Fruit fly (Drosophila melanogaster) whole organism, embryonic: ENCODE measurements around the gene CG3704.

Source experiments
- Ada2b ChIP-seq: fragments of 200-800 bp; sonication (Bioruptor generic); IDR thresholded peaks from 2 replicates; pipeline ENCODE4 v1.3.6; 2022; ENCODE audit warnings: missing biosample characterization, missing genetic modification characterization
- Awh ChIP-seq: fragments of 200-800 bp; sonication (Bioruptor generic); IDR thresholded peaks from 2 replicates; pipeline ENCODE4, ENCODE4 v1.3.6; 2022; ENCODE audit warnings: missing biosample characterization, missing genetic modification characterization
- BtbVII ChIP-seq: fragments of 200-800 bp; sonication (Bioruptor generic); optimal IDR thresholded peaks from 3 replicates; lab custom pipeline; 2017; ENCODE audit warnings: missing biosample characterization, mild to moderate bottlenecking, missing genetic modification characterization
- CG10431 ChIP-seq: fragments of 200-800 bp; sonication (Bioruptor generic); optimal IDR thresholded peaks from 3 replicates; lab custom pipeline; 2018; ENCODE audit warnings: missing biosample characterization, mild to moderate bottlenecking, missing genetic modification characterization
- CG11093 ChIP-seq: fragments of 200-800 bp; sonication (Bioruptor generic); IDR thresholded peaks from 3 replicates; pipeline ENCODE4 v1.3.6; 2022; ENCODE audit warnings: missing biosample characterization, missing genetic modification characterization
- CG11398 ChIP-seq: fragments of 200-800 bp; sonication (Bioruptor generic); optimal IDR thresholded peaks from 2 replicates; lab custom pipeline; 2016; ENCODE audit warnings: missing biosample characterization, missing genetic modification characterization
- CG11504 ChIP-seq: fragments of 200-800 bp; sonication (Bioruptor generic); optimal IDR thresholded peaks from 3 replicates; lab custom pipeline; 2019; ENCODE audit warnings: missing biosample characterization, mild to moderate bottlenecking, missing genetic modification characterization, moderate library complexity
- CG11695 ChIP-seq: fragments of 200-800 bp; sonication (Bioruptor generic); IDR thresholded peaks from 3 replicates; pipeline ENCODE4 v1.3.6; 2022; ENCODE audit warnings: missing biosample characterization, missing genetic modification characterization
- CG1233 ChIP-seq: fragments of 200-800 bp; sonication (Bioruptor generic); optimal IDR thresholded peaks from 4 replicates; lab custom pipeline; 2018; ENCODE audit warnings: missing biosample characterization, mild to moderate bottlenecking, missing genetic modification characterization
- CG12942 ChIP-seq: fragments of 200-800 bp; sonication (Bioruptor generic); optimal IDR thresholded peaks from 3 replicates; lab custom pipeline; 2016; ENCODE audit warnings: missing biosample characterization, missing genetic modification characterization
- CG13894 ChIP-seq: fragments of 200-800 bp; sonication (Bioruptor generic); optimal IDR thresholded peaks from 3 replicates; lab custom pipeline; 2018; ENCODE audit warnings: missing biosample characterization, mild to moderate bottlenecking, missing genetic modification characterization, moderate library complexity
- CG1602 ChIP-seq: fragments of 200-800 bp; sonication (Bioruptor generic); optimal IDR thresholded peaks from 3 replicates; lab custom pipeline; 2016; ENCODE audit warnings: missing biosample characterization, missing genetic modification characterization
- CG17328 ChIP-seq: fragments of 200-800 bp; sonication (Bioruptor generic); IDR thresholded peaks from 2 replicates; pipeline ENCODE4 v1.3.6; 2022; ENCODE audit warnings: missing biosample characterization, missing genetic modification characterization
- CG18476 ChIP-seq: fragments of 200-800 bp; sonication (Bioruptor generic); optimal IDR thresholded peaks from 2 replicates; lab custom pipeline; 2016; ENCODE audit warnings: missing biosample characterization, mild to moderate bottlenecking, missing genetic modification characterization
- CG18599 ChIP-seq: fragments of 200-800 bp; sonication (Bioruptor generic); optimal IDR thresholded peaks from 3 replicates; lab custom pipeline; 2017; ENCODE audit warnings: missing biosample characterization, missing genetic modification characterization, mild to moderate bottlenecking, moderate library complexity, missing genetic modification reagents
- CG2120 ChIP-seq: fragments of 200-800 bp; sonication (Bioruptor generic); optimal IDR thresholded peaks from 3 replicates; lab custom pipeline; 2016; ENCODE audit warnings: missing biosample characterization, missing genetic modification characterization
- CG30431 ChIP-seq: fragments of 200-800 bp; sonication (Bioruptor generic); optimal IDR thresholded peaks from 2 replicates; lab custom pipeline; 2017; ENCODE audit warnings: missing biosample characterization, missing genetic modification characterization
- CG3281 ChIP-seq: fragments of 200-800 bp; sonication (Bioruptor generic); optimal IDR thresholded peaks from 3 replicates; lab custom pipeline; 2017; ENCODE audit warnings: missing biosample characterization, mild to moderate bottlenecking, missing genetic modification characterization
- CG4360 ChIP-seq: fragments of 200-800 bp; sonication (Bioruptor generic); IDR thresholded peaks from 2 replicates; pipeline ENCODE4 v1.3.6; 2022; ENCODE audit warnings: missing biosample characterization, missing genetic modification characterization
- CG4404 ChIP-seq: fragments of 200-800 bp; sonication (Bioruptor generic); IDR thresholded peaks from 2 replicates; pipeline ENCODE4 v1.3.6; 2022; ENCODE audit warnings: missing biosample characterization, missing genetic modification characterization
- CG4707 ChIP-seq: fragments of 200-800 bp; sonication (Bioruptor generic); optimal IDR thresholded peaks from 2 replicates; lab custom pipeline; 2018; ENCODE audit warnings: missing biosample characterization, mild to moderate bottlenecking, missing genetic modification characterization, moderate library complexity
- CG5245 ChIP-seq: fragments of 200-800 bp; sonication (Bioruptor generic); optimal IDR thresholded peaks from 3 replicates; lab custom pipeline; 2016; ENCODE audit warnings: missing biosample characterization, missing genetic modification characterization
- CG7357 ChIP-seq: fragments of 200-800 bp; sonication (Bioruptor generic); IDR thresholded peaks from 3 replicates; pipeline ENCODE4 v1.3.6; 2022; ENCODE audit warnings: missing biosample characterization, missing genetic modification characterization
- CG8089 ChIP-seq: fragments of 200-800 bp; sonication (Bioruptor generic); optimal IDR thresholded peaks from 3 replicates; lab custom pipeline; 2016; ENCODE audit warnings: missing biosample characterization, missing genetic modification characterization
- CG8281 ChIP-seq: fragments of 200-800 bp; sonication (Bioruptor generic); optimal IDR thresholded peaks from 2 replicates; lab custom pipeline; 2018; ENCODE audit warnings: missing biosample characterization, mild to moderate bottlenecking, missing genetic modification characterization, moderate library complexity
- CG8290 ChIP-seq, 3 experiments: fragments of 200-800 bp; sonication (Bioruptor generic); optimal IDR thresholded peaks; 2 replicates each; lab custom pipeline; 2016 to 2019; ENCODE audit warnings: missing biosample characterization in 3 of 3, missing genetic modification characterization in 3 of 3, mild to moderate bottlenecking in 2 of 3, moderate library complexity in 1 of 3
- CG9437 ChIP-seq: fragments of 200-800 bp; sonication (Bioruptor generic); optimal IDR thresholded peaks from 2 replicates; lab custom pipeline; 2018; ENCODE audit warnings: missing biosample characterization, mild to moderate bottlenecking, missing genetic modification characterization
- D19A ChIP-seq: fragments of 200-800 bp; optimal IDR thresholded peaks from 3 replicates; lab custom pipeline; 2019; ENCODE audit warnings: missing biosample characterization, mild to moderate bottlenecking, missing genetic modification characterization, moderate library complexity
- Dad ChIP-seq: fragments of 200-800 bp; sonication (Bioruptor generic); optimal IDR thresholded peaks from 3 replicates; lab custom pipeline; 2016; ENCODE audit warnings: missing biosample characterization, missing genetic modification characterization
- E2f1 ChIP-seq: fragments of 200-800 bp; sonication (Bioruptor generic); IDR thresholded peaks from 2 replicates; pipeline ENCODE4 v1.3.6; 2022; ENCODE audit warnings: missing biosample characterization, missing genetic modification characterization
- E2f2 ChIP-seq: fragments of 200-800 bp; sonication (Bioruptor generic); IDR thresholded peaks from 2 replicates; pipeline ENCODE4 v1.3.6; 2022; ENCODE audit warnings: missing biosample characterization, missing genetic modification characterization
- Eip74EF ChIP-seq, 2 experiments: fragments of 200-800 bp in 1 of 2; fragments of >200 bp in 1 of 2; sonication (Bioruptor generic) in 1 of 2; optimal IDR thresholded peaks; 2 replicates each; lab custom pipeline; 2017 to 2019; ENCODE audit warnings: missing biosample characterization in 2 of 2, missing genetic modification characterization in 2 of 2, mild to moderate bottlenecking in 1 of 2, moderate library complexity in 1 of 2
- Hsf ChIP-seq: fragments of 200-800 bp; sonication (Bioruptor generic); optimal IDR thresholded peaks from 3 replicates; lab custom pipeline; 2016; ENCODE audit warnings: missing biosample characterization, missing genetic modification characterization
- Kr ChIP-seq: fragments of 200-800 bp; sonication (Bioruptor generic); optimal IDR thresholded peaks from 2 replicates; lab custom pipeline; 2017; ENCODE audit warnings: missing biosample characterization, mild to moderate bottlenecking, missing genetic modification characterization
- Opbp ChIP-seq: fragments of 200-800 bp; sonication (Bioruptor generic); IDR thresholded peaks from 3 replicates; pipeline ENCODE4 v1.3.6; 2022; ENCODE audit warnings: missing biosample characterization, missing genetic modification characterization; ENCODE audit not compliant: partially characterized antibody
- Optix ChIP-seq: fragments of 200-800 bp; sonication (Bioruptor generic); IDR thresholded peaks from 3 replicates; pipeline ENCODE4 v1.3.6; 2022; ENCODE audit warnings: missing biosample characterization, missing genetic modification characterization
- Pdp1 ChIP-seq, 2 experiments: fragments of 200-800 bp; sonication (Bioruptor generic); optimal IDR thresholded peaks; 3 replicates each; lab custom pipeline; 2016; ENCODE audit warnings: missing biosample characterization in 2 of 2, missing genetic modification characterization in 2 of 2, mild to moderate bottlenecking in 1 of 2, moderate library complexity in 1 of 2
- Sox100B ChIP-seq: fragments of 200-800 bp; sonication (Bioruptor generic); optimal IDR thresholded peaks from 3 replicates; lab custom pipeline; 2018; ENCODE audit warnings: missing biosample characterization, mild to moderate bottlenecking, missing genetic modification characterization
- Sry-δ ChIP-seq: fragments of 200-800 bp; sonication (Bioruptor generic); optimal IDR thresholded peaks from 2 replicates; lab custom pipeline; 2016; ENCODE audit warnings: missing biosample characterization, missing genetic modification characterization
- btn ChIP-seq: fragments of 200-800 bp; sonication (Bioruptor generic); optimal IDR thresholded peaks from 2 replicates; lab custom pipeline; 2016; ENCODE audit warnings: missing biosample characterization, missing genetic modification characterization
- crol ChIP-seq: fragments of 200-800 bp; sonication (Bioruptor generic); IDR thresholded peaks from 2 replicates; pipeline ENCODE4 v1.3.6; 2022; ENCODE audit warnings: missing biosample characterization, missing genetic modification characterization
- gcm2 ChIP-seq: fragments of 200-800 bp; sonication (Bioruptor generic); optimal IDR thresholded peaks from 2 replicates; lab custom pipeline; 2016; ENCODE audit warnings: missing biosample characterization, missing genetic modification characterization
- gsb-n ChIP-seq: fragments of 200-800 bp; sonication (Bioruptor generic); optimal IDR thresholded peaks from 3 replicates; lab custom pipeline; 2018; ENCODE audit warnings: missing biosample characterization, mild to moderate bottlenecking, missing genetic modification characterization
- her ChIP-seq: fragments of 200-800 bp; sonication (Bioruptor generic); optimal IDR thresholded peaks from 2 replicates; lab custom pipeline; 2016; ENCODE audit warnings: missing biosample characterization, missing genetic modification characterization
- klu ChIP-seq: fragments of 200-800 bp; sonication (Bioruptor generic); IDR thresholded peaks from 2 replicates; pipeline ENCODE4 v1.3.6; 2022; ENCODE audit warnings: missing biosample characterization, missing genetic modification characterization
- lbe ChIP-seq: fragments of 200-800 bp; sonication (Bioruptor generic); optimal IDR thresholded peaks from 2 replicates; lab custom pipeline; 2016; ENCODE audit warnings: missing biosample characterization, mild to moderate bottlenecking, missing genetic modification characterization
- maf-S ChIP-seq: fragments of 200-800 bp; sonication (Bioruptor generic); optimal IDR thresholded peaks from 2 replicates; lab custom pipeline; 2016; ENCODE audit warnings: missing biosample characterization, missing genetic modification characterization
- nerfin-1 ChIP-seq: fragments of 200-800 bp; sonication (Bioruptor generic); optimal IDR thresholded peaks from 3 replicates; lab custom pipeline; 2019; ENCODE audit warnings: missing biosample characterization, mild to moderate bottlenecking, missing genetic modification characterization, moderate library complexity
- nom ChIP-seq: fragments of 200-800 bp; sonication (Bioruptor generic); optimal IDR thresholded peaks from 2 replicates; lab custom pipeline; 2017; ENCODE audit warnings: missing biosample characterization, missing genetic modification characterization, mild to moderate bottlenecking, moderate library complexity, missing genetic modification reagents
- schlank ChIP-seq: fragments of 200-800 bp; sonication (Bioruptor generic); optimal IDR thresholded peaks from 2 replicates; lab custom pipeline; 2018; ENCODE audit warnings: missing biosample characterization, mild to moderate bottlenecking, missing genetic modification characterization
- unpg ChIP-seq: fragments of 200-800 bp; sonication (Bioruptor generic); optimal IDR thresholded peaks from 3 replicates; lab custom pipeline; 2018; ENCODE audit warnings: missing biosample characterization, mild to moderate bottlenecking, missing genetic modification characterization, moderate library complexity
- zfh2 ChIP-seq: fragments of 200-800 bp; sonication (Bioruptor generic); optimal IDR thresholded peaks from 2 replicates; lab custom pipeline; 2016; ENCODE audit warnings: missing biosample characterization, missing genetic modification characterization

Gene CG3704

dm6 chrX:964012-964411 is 23.4 kb upstream of the CG3704 start (continued):
- TF ChIP-seq Dad: no peak
- TF ChIP-seq Awh: no peak
- no peak for TF ChIP-seq CG5245
- TF ChIP-seq Optix (GFP tag; lab: Robert Waterston, UW): 0 out of 3 replicates have a peak, but pooled peaks have one; percentile 6
- no peak for TF ChIP-seq CG18476
- no peak for TF ChIP-seq lbe (GFP tag; lab: Kevin White, UChicago)
- no peak for TF ChIP-seq CG4404 (GFP tag; lab: Robert Waterston, UW)
- no peak for TF ChIP-seq CG10431 (GFP tag; lab: Kevin White, UChicago)
- no peak for TF ChIP-seq CG8089 (GFP tag; lab: Kevin White, UChicago)
- no peak for TF ChIP-seq zfh2 (GFP tag; lab: Kevin White, UChicago)
- TF ChIP-seq maf-S (GFP tag; lab: Kevin White, UChicago): no peak
- no peak for TF ChIP-seq CG11398
- TF ChIP-seq Sry-δ (GFP tag; lab: Kevin White, UChicago): no peak
- TF ChIP-seq Eip74EF (GFP tag; optimal IDR thresholded peaks at IDR 0.05; lab: Kevin White, UChicago): no peak
- no peak for TF ChIP-seq CG1233 (GFP tag; lab: Kevin White, UChicago)
- TF ChIP-seq her (GFP tag; lab: Kevin White, UChicago): no peak
- no peak for TF ChIP-seq Kr (GFP tag; lab: Kevin White, UChicago)
- TF ChIP-seq Opbp (GFP tag; lab: Robert Waterston, UW): no peak
- peak; percentile 19 for TF ChIP-seq CG2120 (GFP tag; lab: Kevin White, UChicago)
- TF ChIP-seq Ada2b: peak; percentile 25; the same call in 1 of the 2 replicates
- no peak for TF ChIP-seq gcm2
- TF ChIP-seq btn (GFP tag; lab: Kevin White, UChicago): no peak
- no peak for TF ChIP-seq nerfin-1
- TF ChIP-seq CG4707 (GFP tag; lab: Kevin White, UChicago): no peak
- TF ChIP-seq crol (GFP tag; lab: Robert Waterston, UW): no peak
- TF ChIP-seq CG9437 (GFP tag; lab: Kevin White, UChicago): no peak
- no peak for TF ChIP-seq CG8290 (GFP tag; optimal IDR thresholded peaks at IDR 0.05; lab: Kevin White, UChicago)
- no peak for TF ChIP-seq CG8290 (tag; optimal IDR thresholded peaks at IDR 0.05; lab: Kevin White, UChicago)
- no peak for TF ChIP-seq CG11695 (GFP tag; lab: Robert Waterston, UW)
- TF ChIP-seq CG13894: no peak
- no peak for TF ChIP-seq CG12942 (GFP tag; lab: Kevin White, UChicago)
- no peak for TF ChIP-seq unpg (GFP tag; lab: Kevin White, UChicago)
- peak; percentile 32 for TF ChIP-seq CG18599
- TF ChIP-seq CG7357 (GFP tag; lab: Robert Waterston, UW): no peak

- TF ChIP-seq CG11504 (tag; lab: Kevin White, UChicago) (peak; percentile 76), CG8281 (peak; percentile 12), CG4360 (GFP tag; lab: Robert Waterston, UW) (peak; percentile 45; the same call in 1 of the 2 replicates), CG11093 (no peak), CG1602 (GFP tag; lab: Kevin White, UChicago) (peak; percentile 11), D19A (tag; lab: Kevin White, UChicago) (peak; percentile 51), schlank (peak; percentile 11), CG3281 (GFP tag; lab: Kevin White, UChicago) (peak; percentile 40), CG30431 (peak; percentile 36), E2f2 (0 out of 2 replicates have a peak, but pooled peaks have one; percentile 13), Pdp1 (GFP tag; optimal IDR thresholded peaks at IDR 0.05; lab: Kevin White, UChicago) (peak in 1 of 2 experiments; percentile 59), Sox100B (peak; percentile 17), Hsf (peak; percentile 60), CG17328 (peak; percentile 56), klu (GFP tag; lab: Robert Waterston, UW) (no peak; the same call in 1 of the 2 replicates), gsb-n (tag; lab: Kevin White, UChicago) (no peak), nom (GFP tag; lab: Kevin White, UChicago) (no peak), E2f1 (peak; percentile 44), BtbVII (GFP tag; lab: Kevin White, UChicago) (peak; percentile 41)
These were observed 15.3 kb upstream of the CG3704 start for dm6 chrX:955873-956272.
